Fruit fly (Drosophila melanogaster): ENCODE measurements around the gene CG1677.

CG1677 gene

dm6 chrX:7307478-7308200 is 98.0 kb downstream of the CG1677 start, which contains the start of gene brk (continued):
- no peak for TF ChIP-seq Ets21C (GFP tag; optimal IDR thresholded peaks at IDR 0.05)

- peak; percentile 94 for TF ChIP-seq achi (GFP tag; optimal IDR thresholded peaks at IDR 0.05)
- peak; percentile 83 for TF ChIP-seq fd59A (GFP tag; optimal IDR thresholded peaks at IDR 0.05)
- TF ChIP-seq topi (GFP tag; optimal IDR thresholded peaks at IDR 0.05), result peak; percentile 95
- TF ChIP-seq dsx (GFP tag; optimal IDR thresholded peaks at IDR 0.05; ENCODE audit: poor library complexity, severe bottlenecking), result peak; percentile 54
- peak; percentile 88 for TF ChIP-seq Sox102F (GFP tag; optimal IDR thresholded peaks at IDR 0.05)
- no peak for TF ChIP-seq fd85E (GFP tag; optimal IDR thresholded peaks at IDR 0.05)
- TF ChIP-seq Eip75B (GFP tag; optimal IDR thresholded peaks at IDR 0.05), result peak; percentile 86
- TF ChIP-seq CG34406 (GFP tag; optimal IDR thresholded peaks at IDR 0.05), result peak; percentile 92
- peak; percentile 81 for TF ChIP-seq Blimp-1 (GFP tag; optimal IDR thresholded peaks at IDR 0.05)
- TF ChIP-seq spab (GFP tag; optimal IDR thresholded peaks at IDR 0.05), result peak; percentile 93
- TF ChIP-seq CG8119 (GFP tag; IDR thresholded peaks at IDR 0.05), result peak; percentile 86
- TF ChIP-seq CG6808 (GFP tag; optimal IDR thresholded peaks at IDR 0.05), result peak; percentile 87
- TF ChIP-seq Hr38 (GFP tag; optimal IDR thresholded peaks at IDR 0.05), result no peak
- TF ChIP-seq cyc (GFP tag; optimal IDR thresholded peaks at IDR 0.05), result peak; percentile 90
- peak; percentile 85 for TF ChIP-seq CG8319 (GFP tag; optimal IDR thresholded peaks at IDR 0.05)
- no peak; the same call in none of the 2 replicates for TF ChIP-seq CG15336 (GFP tag; IDR thresholded peaks at IDR 0.05)
- TF ChIP-seq net (GFP tag; optimal IDR thresholded peaks at IDR 0.05), result peak; percentile 74
- TF ChIP-seq Sox14 (GFP tag; optimal IDR thresholded peaks at IDR 0.05), result peak; percentile 91
- peak; percentile 91 for TF ChIP-seq CG31627 (GFP tag; optimal IDR thresholded peaks at IDR 0.05)
- peak; percentile 99 for TF ChIP-seq CG4318 (GFP tag; optimal IDR thresholded peaks at IDR 0.05)
- TF ChIP-seq svp (GFP tag), result peak; percentile 92
- no peak; the same call in none of the 3 replicates for TF ChIP-seq eg (GFP tag; IDR thresholded peaks at IDR 0.05)
- TF ChIP-seq Sox15 (GFP tag; optimal IDR thresholded peaks at IDR 0.05), result peak; percentile 94
- TF ChIP-seq salr (GFP tag; optimal IDR thresholded peaks at IDR 0.05), result peak; percentile 84 to 96
- TF ChIP-seq CG3032 (tag; optimal IDR thresholded peaks at IDR 0.05), result peak; percentile 96
- TF ChIP-seq lz (GFP tag; optimal IDR thresholded peaks at IDR 0.05), result peak; percentile 94
- peak; percentile 90 for TF ChIP-seq Met (GFP tag; optimal IDR thresholded peaks at IDR 0.05)
- peak; percentile 87 for TF ChIP-seq CG6854 (GFP tag; optimal IDR thresholded peaks at IDR 0.05)
- peak; percentile 62 for TF ChIP-seq Eip93F (GFP tag; optimal IDR thresholded peaks at IDR 0.05)
- peak; percentile 93 for TF ChIP-seq pdm3 (GFP tag; optimal IDR thresholded peaks at IDR 0.05)
- TF ChIP-seq Lpt (GFP tag; optimal IDR thresholded peaks at IDR 0.05), result peak; percentile 76
- peak; percentile 69 for TF ChIP-seq CG1621 (tag; optimal IDR thresholded peaks at IDR 0.05)
- peak; percentile 83 for TF ChIP-seq Ets21C (GFP tag; optimal IDR thresholded peaks at IDR 0.05)
- TF ChIP-seq CG16779 (tag; optimal IDR thresholded peaks at IDR 0.05), result peak; percentile 89
- TF ChIP-seq CG8632 (GFP tag; optimal IDR thresholded peaks at IDR 0.05), result peak; percentile 95
- TF ChIP-seq CG6276 (GFP tag; optimal IDR thresholded peaks at IDR 0.05), result peak; percentile 98
- peak; percentile 97 for TF ChIP-seq Eip78C (GFP tag)
- TF ChIP-seq Hr4 (GFP tag; optimal IDR thresholded peaks at IDR 0.05), result peak; percentile 87
- peak; percentile 94 for TF ChIP-seq esn (GFP tag; optimal IDR thresholded peaks at IDR 0.05)
- TF ChIP-seq Hr39 (GFP tag; optimal IDR thresholded peaks at IDR 0.05), result peak; percentile 92
- TF ChIP-seq vri (GFP tag; optimal IDR thresholded peaks at IDR 0.05), result peak; percentile 7
- peak; percentile 93 for TF ChIP-seq acj6 (GFP tag; optimal IDR thresholded peaks at IDR 0.05)
- peak; percentile 88 for TF ChIP-seq CG6792 (GFP tag; optimal IDR thresholded peaks at IDR 0.05)
- peak; percentile 94 for TF ChIP-seq OdsH (GFP tag; optimal IDR thresholded peaks at IDR 0.05)
- peak; percentile 94 for TF ChIP-seq dac (GFP tag; optimal IDR thresholded peaks at IDR 0.05)
- peak; percentile 96 for TF ChIP-seq CG10631 (GFP tag; optimal IDR thresholded peaks at IDR 0.05)
Observed at dm6 chrX:7306538-7307477, 98.8 kb downstream of the CG1677 start.

Data from whole organism, prepupa.